Worm (Caenorhabditis elegans) whole organism, L4 larva: ENCODE measurements around the gene R04F11.5.
A peak's percentile ranks its signal among the peaks of the same experiment; 100 is the strongest.

Experiments used
- D1046.2 ChIP-seq: fragments of 200-800 bp; sonication (Bioruptor generic); IDR thresholded peaks from 2 replicates; pipeline ENCODE4 v1.3.6; 2022; ENCODE audit warnings: missing genetic modification characterization, missing compliant biosample characterization
- F26F4.8 ChIP-seq: fragments of 200-800 bp; sonication (Bioruptor generic); conservative IDR thresholded peaks from 2 replicates; pipeline ENCODE4 v1.3.6; 2022; ENCODE audit warnings: missing genetic modification characterization, missing compliant biosample characterization
- F37D6.2 ChIP-seq: sonication (generic microtip); optimal IDR thresholded peaks from 2 replicates; lab custom pipeline; 2016; ENCODE audit warnings: mild to moderate bottlenecking, missing genetic modification characterization, missing compliant biosample characterization
- F44E2.7 ChIP-seq: fragments of 200-800 bp; sonication (Bioruptor generic); IDR thresholded peaks from 2 replicates; pipeline ENCODE4 v2.1.2; 2022; ENCODE audit warnings: missing genetic modification characterization, missing compliant biosample characterization
- T20F7.1 ChIP-seq: fragments of 200-800 bp; sonication (Bioruptor generic); optimal IDR thresholded peaks from 2 replicates; lab custom pipeline; 2018; ENCODE audit warnings: mild to moderate bottlenecking, missing genetic modification characterization, missing compliant biosample characterization
- T26A8.4 ChIP-seq: fragments of 200-800 bp; sonication (Bioruptor generic); IDR thresholded peaks from 2 replicates; pipeline ENCODE4 v1.3.6; 2022; ENCODE audit warnings: missing genetic modification characterization, missing compliant biosample characterization
- ZK546.5 ChIP-seq, 2 experiments: sonication (generic microtip); optimal IDR thresholded peaks; 2 replicates each; lab custom pipeline; 2017; ENCODE audit warnings: missing biosample characterization in 2 of 2, missing genetic modification characterization in 2 of 2
- aha-1 ChIP-seq: fragments of 150-350 bp; peaks from one replicate; lab custom pipeline; 2014; ENCODE audit warnings: missing biosample characterization, missing genetic modification characterization
- aly-2 ChIP-seq: sonication (generic microtip); optimal IDR thresholded peaks from 2 replicates; lab custom pipeline; 2018; ENCODE audit warnings: missing biosample characterization, missing genetic modification characterization
- ama-1 ChIP-seq: fragments of 150-350 bp; optimal IDR thresholded peaks from 2 replicates; lab custom pipeline; 2014; ENCODE audit warnings: inconsistent platforms, mixed read lengths
- arid-1 ChIP-seq: fragments of 200-800 bp; sonication (Bioruptor generic); conservative IDR thresholded peaks from 2 replicates; pipeline ENCODE4 v1.3.6; 2022; ENCODE audit warnings: missing genetic modification reagents, missing genetic modification characterization, missing compliant biosample characterization
- ceh-32 ChIP-seq: sonication (generic microtip); optimal IDR thresholded peaks from 2 replicates; lab custom pipeline; 2016; ENCODE audit warnings: mild to moderate bottlenecking, missing genetic modification characterization, missing compliant biosample characterization; ENCODE audit not compliant: poor library complexity
- ceh-44 ChIP-seq: fragments of 200-800 bp; sonication (Bioruptor generic); IDR thresholded peaks from 2 replicates; pipeline ENCODE4 v1.3.6; 2022; ENCODE audit warnings: missing genetic modification reagents, missing genetic modification characterization, missing compliant biosample characterization
- ceh-62 ChIP-seq: sonication (generic microtip); optimal IDR thresholded peaks from 2 replicates; lab custom pipeline; 2017; ENCODE audit warnings: missing biosample characterization, missing genetic modification characterization
- ceh-82 ChIP-seq: sonication (generic microtip); optimal IDR thresholded peaks from 2 replicates; lab custom pipeline; 2017; ENCODE audit warnings: missing biosample characterization, missing genetic modification characterization
- ces-1 ChIP-seq: fragments of 150-350 bp; sonication (generic microtip); optimal IDR thresholded peaks from 4 replicates; lab custom pipeline; 2014; ENCODE audit warnings: missing biosample characterization, missing genetic modification reagents, missing genetic modification characterization
- daf-16 ChIP-seq, 3 experiments: sonication (generic microtip); optimal IDR thresholded peaks; 2 replicates each; lab custom pipeline; 2016 to 2017; ENCODE audit warnings: missing genetic modification characterization in 3 of 3, missing genetic modification reagents in 3 of 3, mild to moderate bottlenecking in 2 of 3, missing compliant biosample characterization in 2 of 3, missing biosample characterization in 1 of 3, moderate library complexity in 1 of 3
- daf-19 ChIP-seq: fragments of 200-800 bp; sonication (Bioruptor generic); conservative IDR thresholded peaks from 2 replicates; pipeline ENCODE4 v1.3.6; 2022; ENCODE audit warnings: missing genetic modification characterization, missing compliant biosample characterization
- daf-8 ChIP-seq: fragments of 200-800 bp; sonication (Bioruptor generic); IDR thresholded peaks from 2 replicates; pipeline ENCODE4 v1.3.6; 2022; ENCODE audit warnings: missing genetic modification characterization, missing compliant biosample characterization
- dve-1 ChIP-seq: sonication (generic microtip); optimal IDR thresholded peaks from 2 replicates; lab custom pipeline; 2017; ENCODE audit warnings: antibody characterized with exemption, mild to moderate bottlenecking, missing genetic modification characterization, missing compliant biosample characterization; ENCODE audit not compliant: insufficient read depth
- egl-43 ChIP-seq: fragments of 200-800 bp; sonication (Bioruptor generic); IDR thresholded peaks from 2 replicates; pipeline ENCODE4 v1.3.6; 2022; ENCODE audit warnings: missing genetic modification reagents, missing genetic modification characterization, missing compliant biosample characterization
- fkh-10 ChIP-seq: fragments of 150-350 bp; optimal IDR thresholded peaks from 2 replicates; lab custom pipeline; 2014; ENCODE audit warnings: missing biosample characterization, missing genetic modification reagents, missing genetic modification characterization
- hif-1 ChIP-seq, 2 experiments: sonication (generic microtip); optimal IDR thresholded peaks; 2 replicates each; lab custom pipeline; 2016 to 2017; ENCODE audit warnings: missing compliant biosample characterization in 2 of 2, missing genetic modification characterization in 2 of 2, missing genetic modification reagents in 2 of 2, missing genotype in 2 of 2, mild to moderate bottlenecking in 1 of 2
- hlh-30 ChIP-seq: sonication (generic microtip); optimal IDR thresholded peaks from 2 replicates; lab custom pipeline; 2017; ENCODE audit warnings: antibody characterized with exemption, mild to moderate bottlenecking, missing genetic modification characterization, missing compliant biosample characterization; ENCODE audit not compliant: insufficient read depth
- hmg-1.1 ChIP-seq: fragments of 200-800 bp; sonication (Bioruptor generic); IDR thresholded peaks from 2 replicates; pipeline ENCODE4 v1.3.6; 2022; ENCODE audit warnings: missing genetic modification reagents, missing genetic modification characterization, missing compliant biosample characterization
- jun-1 ChIP-seq: fragments of 150-350 bp; optimal IDR thresholded peaks from 2 replicates; lab custom pipeline; 2014; ENCODE audit warnings: missing biosample characterization, missing genetic modification reagents, missing genetic modification characterization
- lim-7 ChIP-seq: fragments of 200-800 bp; sonication (Bioruptor generic); IDR thresholded peaks from 2 replicates; pipeline ENCODE4 v1.3.6; 2022; ENCODE audit warnings: missing genetic modification characterization, missing compliant biosample characterization
- lin-29 ChIP-seq: fragments of 200-800 bp; sonication (Bioruptor generic); IDR thresholded peaks from 2 replicates; pipeline ENCODE4 v1.3.6; 2022; ENCODE audit warnings: missing genetic modification reagents, missing genetic modification characterization, missing compliant biosample characterization
- lin-38 ChIP-seq: fragments of 200-800 bp; sonication (Bioruptor generic); IDR thresholded peaks from 2 replicates; pipeline ENCODE4 v1.3.6; 2022; ENCODE audit warnings: missing genetic modification reagents, missing genetic modification characterization, missing compliant biosample characterization
- lsy-2 ChIP-seq, 2 experiments: fragments of 150-350 bp in 1 of 2; sonication (generic microtip) in 1 of 2; optimal IDR thresholded peaks; 2 replicates each; lab custom pipeline; 2014 to 2017; ENCODE audit warnings: missing biosample characterization in 2 of 2, missing genetic modification characterization in 2 of 2
- madf-9 ChIP-seq: fragments of 200-800 bp; sonication (Bioruptor generic); conservative IDR thresholded peaks from 2 replicates; pipeline ENCODE4 v1.3.6; 2022; ENCODE audit warnings: missing genetic modification reagents, missing genetic modification characterization, missing compliant biosample characterization
- mdt-29 ChIP-seq: fragments of 200-800 bp; sonication (Bioruptor generic); IDR thresholded peaks from 2 replicates; pipeline ENCODE4 v1.3.6; 2022; ENCODE audit warnings: missing genetic modification reagents, missing genetic modification characterization, missing compliant biosample characterization
- mep-1 ChIP-seq: fragments of 150-350 bp; sonication (generic microtip); optimal IDR thresholded peaks from 3 replicates; lab custom pipeline; 2014; ENCODE audit warnings: missing biosample characterization, missing genetic modification characterization
- mxl-2 ChIP-seq: fragments of 200-800 bp; sonication (Bioruptor generic); conservative IDR thresholded peaks from 2 replicates; pipeline ENCODE4 v1.3.6; 2022; ENCODE audit warnings: missing genetic modification reagents, missing genetic modification characterization, missing compliant biosample characterization
- nhr-102 ChIP-seq: sonication (generic microtip); optimal IDR thresholded peaks from 2 replicates; lab custom pipeline; 2016; ENCODE audit warnings: mild to moderate bottlenecking, missing genetic modification characterization, moderate library complexity, missing compliant biosample characterization
- nhr-25 ChIP-seq: sonication (generic microtip); optimal IDR thresholded peaks from 2 replicates; lab custom pipeline; 2017; ENCODE audit warnings: missing genetic modification characterization, mild to moderate bottlenecking, missing compliant biosample characterization, antibody characterized with exemption, moderate library complexity, borderline replicate concordance; ENCODE audit not compliant: insufficient read depth
- nhr-28 ChIP-seq: fragments of 150-350 bp; optimal IDR thresholded peaks from 2 replicates; lab custom pipeline; 2014; ENCODE audit warnings: missing biosample characterization, missing genetic modification characterization
- nhr-6 ChIP-seq: fragments of 150-350 bp; optimal IDR thresholded peaks from 2 replicates; lab custom pipeline; 2014; ENCODE audit warnings: missing biosample characterization, missing genetic modification characterization
- pha-4 ChIP-seq, 2 experiments: fragments of 150-350 bp in 1 of 2; fragments of 200-800 bp in 1 of 2; sonication (Bioruptor generic) in 1 of 2; IDR thresholded peaks in 1 of 2; optimal IDR thresholded peaks in 1 of 2; 2 replicates each; pipeline versions ENCODE4 v1.3.6 to Lab custom; 2014 to 2022; ENCODE audit warnings: missing genetic modification characterization in 2 of 2, missing genetic modification reagents in 2 of 2, missing biosample characterization in 1 of 2, missing compliant biosample characterization in 1 of 2
- php-3 ChIP-seq: fragments of 200-800 bp; sonication (Bioruptor generic); IDR thresholded peaks from 2 replicates; pipeline ENCODE4 v1.3.6; 2022; ENCODE audit warnings: missing genetic modification reagents, missing genetic modification characterization, missing compliant biosample characterization
- rbr-2 ChIP-seq: sonication (generic microtip); optimal IDR thresholded peaks from 2 replicates; lab custom pipeline; 2016; ENCODE audit warnings: missing genotype, missing genetic modification characterization, missing compliant biosample characterization
- set-16 ChIP-seq: fragments of 200-800 bp; sonication (Bioruptor generic); IDR thresholded peaks from 2 replicates; pipeline ENCODE4 v1.3.6; 2022; ENCODE audit warnings: missing genetic modification reagents, missing genetic modification characterization, missing compliant biosample characterization
- skn-1 ChIP-seq: fragments of 150-350 bp; optimal IDR thresholded peaks from 2 replicates; lab custom pipeline; 2014; ENCODE audit warnings: missing biosample characterization, missing genetic modification characterization
- spr-1 ChIP-seq: sonication (generic microtip); optimal IDR thresholded peaks from 2 replicates; lab custom pipeline; 2016; ENCODE audit warnings: mild to moderate bottlenecking, missing genetic modification characterization, missing compliant biosample characterization
- tag-97 ChIP-seq: fragments of 200-800 bp; sonication (Bioruptor generic); IDR thresholded peaks from 2 replicates; pipeline ENCODE4 v1.3.6; 2022; ENCODE audit warnings: missing genetic modification characterization, missing compliant biosample characterization
- tra-1 ChIP-seq: fragments of 200-800 bp; sonication (Bioruptor generic); IDR thresholded peaks from 2 replicates; pipeline ENCODE4 v1.3.6; 2022; ENCODE audit warnings: missing genetic modification reagents, missing genetic modification characterization, missing compliant biosample characterization
- zip-11 ChIP-seq: fragments of 200-800 bp; sonication (Bioruptor generic); IDR thresholded peaks from 2 replicates; pipeline ENCODE4 v1.3.6; 2022; ENCODE audit warnings: missing genetic modification characterization, missing compliant biosample characterization
- zip-2 ChIP-seq: fragments of 150-350 bp; optimal IDR thresholded peaks from 2 replicates; lab custom pipeline; 2014; ENCODE audit warnings: missing biosample characterization, missing genetic modification characterization
- ztf-11 ChIP-seq: fragments of 150-350 bp; optimal IDR thresholded peaks from 2 replicates; lab custom pipeline; 2014; ENCODE audit warnings: missing biosample characterization, missing genetic modification characterization
- ztf-7 ChIP-seq: fragments of 150-350 bp; optimal IDR thresholded peaks from 2 replicates; lab custom pipeline; 2014; ENCODE audit warnings: missing biosample characterization, missing genetic modification characterization

Gene R04F11.5

ce11 chrV:12291587-12291986 lies 26.2 kb downstream of the R04F11.5 start, which contains the start of the genes srpa-68 and srh-16 (continued):
- TF ChIP-seq egl-43 (GFP tag; lab: Robert Waterston, UW), result 0 out of 2 replicates have a peak, but pooled peaks have one; percentile 53
- TF ChIP-seq daf-8 (GFP tag; lab: Robert Waterston, UW), result no peak
- TF ChIP-seq zip-11 (GFP tag; lab: Robert Waterston, UW), result no peak
- TF ChIP-seq zip-2 (tag; lab: Kevin White, UChicago), result peak; percentile 78
- peak; percentile 89 for TF ChIP-seq rbr-2 (tag; lab: Kevin White, UChicago)
- peak; percentile 33 to 50 for TF ChIP-seq daf-16 (GFP tag; optimal IDR thresholded peaks at IDR 0.05; lab: Kevin White, UChicago)
- peak; percentile 60 for TF ChIP-seq daf-16 (tag; optimal IDR thresholded peaks at IDR 0.05; lab: Kevin White, UChicago)
- TF ChIP-seq pha-4 (GFP tag; IDR thresholded peaks at IDR 0.05; lab: Robert Waterston, UW), result peak; percentile 80; the same call in 1 of the 2 replicates
- TF ChIP-seq pha-4 (tag; optimal IDR thresholded peaks at IDR 0.05; lab: Kevin White, UChicago), result no peak
- TF ChIP-seq F26F4.8 (GFP tag; lab: Robert Waterston, UW), result no peak
- peak; percentile 86 for TF ChIP-seq T20F7.1 (GFP tag; lab: Kevin White, UChicago)
- peak; percentile 86 for TF ChIP-seq hmg-1.1 (GFP tag; lab: Robert Waterston, UW)
- peak; percentile 88 for TF ChIP-seq lin-38 (GFP tag; lab: Robert Waterston, UW)
- TF ChIP-seq nhr-25 (tag; lab: Kevin White, UChicago), result no peak
- TF ChIP-seq mxl-2, result no peak
- no peak for TF ChIP-seq ama-1 (lab: Kevin White, UChicago)
- no peak for TF ChIP-seq madf-9 (GFP tag; lab: Robert Waterston, UW)
- no peak for TF ChIP-seq tag-97 (GFP tag; lab: Robert Waterston, UW)
- TF ChIP-seq skn-1 (tag; lab: Kevin White, UChicago), result no peak
- no peak for TF ChIP-seq ceh-82
- 0 out of 2 replicates have a peak, but pooled peaks have one; percentile 21 for TF ChIP-seq tra-1 (GFP tag; lab: Robert Waterston, UW)
- TF ChIP-seq ceh-32, result peak; percentile 26
- TF ChIP-seq mep-1, result peak; percentile 90
- TF ChIP-seq ZK546.5 (tag; optimal IDR thresholded peaks at IDR 0.05; lab: Kevin White, UChicago), result no peak
- TF ChIP-seq ceh-44 (GFP tag; lab: Robert Waterston, UW), result no peak
- peak; percentile 22 to 94 for TF ChIP-seq lsy-2 (tag; optimal IDR thresholded peaks at IDR 0.05; lab: Kevin White, UChicago)
- 0 out of 2 replicates have a peak, but pooled peaks have one; percentile 17 for TF ChIP-seq daf-19
- TF ChIP-seq jun-1, result peak; percentile 57
- peak; percentile 89 for TF ChIP-seq T26A8.4 (GFP tag; lab: Robert Waterston, UW)
- TF ChIP-seq fkh-10 (GFP tag; lab: Kevin White, UChicago), result peak; percentile 46
- TF ChIP-seq ces-1, result no peak
- TF ChIP-seq aly-2 (tag; lab: Kevin White, UChicago), result no peak
- 0 out of 2 replicates have a peak, but pooled peaks have one; percentile 67 for TF ChIP-seq D1046.2 (GFP tag; lab: Robert Waterston, UW)
- peak; percentile 72 for TF ChIP-seq nhr-28 (tag; lab: Kevin White, UChicago)
- no peak for TF ChIP-seq lim-7 (GFP tag; lab: Robert Waterston, UW)
- 0 out of 2 replicates have a peak, but pooled peaks have one; percentile 26 for TF ChIP-seq mdt-29
- peak; percentile 93 for TF ChIP-seq nhr-102 (tag; lab: Kevin White, UChicago)
- peak; percentile 80 for TF ChIP-seq hlh-30 (tag; lab: Kevin White, UChicago)
- no peak for TF ChIP-seq set-16
- no peak for TF ChIP-seq ceh-62 (tag; lab: Kevin White, UChicago)
- peak; percentile 63 for TF ChIP-seq lin-29 (GFP tag; lab: Robert Waterston, UW)
- no peak for TF ChIP-seq php-3 (GFP tag; lab: Robert Waterston, UW)
- no peak for TF ChIP-seq F44E2.7
- peak; percentile 74 for TF ChIP-seq ztf-7 (tag; lab: Kevin White, UChicago)
- TF ChIP-seq arid-1, result peak; percentile 88
- TF ChIP-seq hif-1 (tag; optimal IDR thresholded peaks at IDR 0.05; lab: Kevin White, UChicago), result peak in 1 of 2 experiments; percentile 44
- TF ChIP-seq spr-1 (tag; lab: Kevin White, UChicago), result peak; percentile 81
- peak; percentile 88 for TF ChIP-seq dve-1 (tag; lab: Kevin White, UChicago)
- peak; percentile 97 for TF ChIP-seq nhr-6 (tag; lab: Kevin White, UChicago)
- no peak for TF ChIP-seq ztf-11 (tag; lab: Kevin White, UChicago)
- TF ChIP-seq F37D6.2, result peak; percentile 71
- peak; percentile 97 for TF ChIP-seq aha-1 (tag; lab: Kevin White, UChicago)
